Fruit fly (Drosophila melanogaster) whole organism, embryonic: ENCODE results near the gene Pgant35A.

ENCODE experiments used
- CG11504 ChIP-seq: fragments of 200-800 bp; sonication (Bioruptor generic); optimal IDR thresholded peaks from 3 replicates; lab custom pipeline; 2019; ENCODE audit warnings: missing biosample characterization, mild to moderate bottlenecking, missing genetic modification characterization, moderate library complexity
- CG12659 ChIP-seq: fragments of 200-800 bp; sonication (Bioruptor generic); optimal IDR thresholded peaks from 3 replicates; lab custom pipeline; 2017; ENCODE audit warnings: mild to moderate bottlenecking, missing biosample characterization, missing genetic modification reagents, missing genetic modification characterization
- CG14667 ChIP-seq: fragments of 200-800 bp; sonication (Bioruptor generic); IDR thresholded peaks from 2 replicates; pipeline ENCODE4 v1.3.6; 2022; ENCODE audit warnings: missing biosample characterization, missing genetic modification characterization
- CG15073 ChIP-seq: fragments of 200-800 bp; sonication (Bioruptor generic); optimal IDR thresholded peaks from 2 replicates; lab custom pipeline; 2016; ENCODE audit warnings: missing biosample characterization, missing genetic modification characterization
- CG16815 ChIP-seq: fragments of 200-800 bp; sonication (Bioruptor generic); optimal IDR thresholded peaks from 3 replicates; lab custom pipeline; 2017; ENCODE audit warnings: missing biosample characterization, mild to moderate bottlenecking, missing genetic modification characterization
- CG17186 ChIP-seq: fragments of 200-800 bp; sonication (Bioruptor generic); optimal IDR thresholded peaks from 3 replicates; lab custom pipeline; 2017; ENCODE audit warnings: missing biosample characterization, missing genetic modification reagents, missing genetic modification characterization
- CG17912 ChIP-seq: fragments of 200-800 bp; sonication (Bioruptor generic); optimal IDR thresholded peaks from 2 replicates; lab custom pipeline; 2018; ENCODE audit warnings: missing biosample characterization, mild to moderate bottlenecking, missing genetic modification characterization
- CG18262 ChIP-seq: fragments of 200-800 bp; optimal IDR thresholded peaks from 3 replicates; lab custom pipeline; 2019; ENCODE audit warnings: missing biosample characterization, mild to moderate bottlenecking, missing genetic modification characterization, moderate library complexity
- CG18476 ChIP-seq: fragments of 200-800 bp; sonication (Bioruptor generic); optimal IDR thresholded peaks from 2 replicates; lab custom pipeline; 2016; ENCODE audit warnings: missing biosample characterization, mild to moderate bottlenecking, missing genetic modification characterization
- CG2199 ChIP-seq: fragments of 200-800 bp; sonication (Bioruptor generic); IDR thresholded peaks from 3 replicates; pipeline ENCODE4 v1.3.6; 2022; ENCODE audit warnings: missing biosample characterization, missing genetic modification characterization
- CG2875 ChIP-seq: fragments of 200-800 bp; sonication (Bioruptor generic); optimal IDR thresholded peaks from 2 replicates; lab custom pipeline; 2017; ENCODE audit warnings: missing biosample characterization, mild to moderate bottlenecking, missing genetic modification characterization, missing genetic modification reagents
- CG4282 ChIP-seq: fragments of 200-800 bp; sonication (Bioruptor generic); optimal IDR thresholded peaks from 2 replicates; lab custom pipeline; 2016; ENCODE audit warnings: missing biosample characterization, missing genetic modification characterization
- CG4730 ChIP-seq: fragments of 200-800 bp; sonication (Bioruptor generic); IDR thresholded peaks from 2 replicates; pipeline ENCODE4 v1.3.6; 2022; ENCODE audit warnings: missing biosample characterization, missing genetic modification characterization
- CG7271 ChIP-seq: fragments of 200-800 bp; sonication (Bioruptor generic); optimal IDR thresholded peaks from 2 replicates; lab custom pipeline; 2018; ENCODE audit warnings: missing biosample characterization, mild to moderate bottlenecking, missing genetic modification characterization, moderate library complexity
- CG9876 ChIP-seq: fragments of 200-800 bp; sonication (Bioruptor generic); optimal IDR thresholded peaks from 2 replicates; lab custom pipeline; 2016; ENCODE audit warnings: missing biosample characterization, missing genetic modification characterization
- D ChIP-seq, 2 experiments: fragments of 200-800 bp in 1 of 2; fragments of >200 bp in 1 of 2; sonication (Bioruptor generic) in 1 of 2; optimal IDR thresholded peaks; 2 replicates in 1 of 2; 3 replicates in 1 of 2; lab custom pipeline; 2017; ENCODE audit warnings: mild to moderate bottlenecking in 1 of 2, missing biosample characterization in 1 of 2, missing genetic modification characterization in 1 of 2, missing genetic modification reagents in 1 of 2
- Drgx ChIP-seq: fragments of 200-800 bp; sonication (Bioruptor generic); IDR thresholded peaks from 2 replicates; pipeline ENCODE4 v1.3.6; 2022; ENCODE audit warnings: missing biosample characterization, missing genetic modification characterization
- Hmr ChIP-seq: fragments of 200-800 bp; sonication (Bioruptor generic); optimal IDR thresholded peaks from 3 replicates; lab custom pipeline; 2017; ENCODE audit warnings: mild to moderate bottlenecking, missing biosample characterization, missing genetic modification reagents, missing genetic modification characterization
- MBD-R2 ChIP-seq: fragments of 200-800 bp; sonication (Bioruptor generic); IDR thresholded peaks from 2 replicates; pipeline ENCODE4 v1.3.6; 2022; ENCODE audit warnings: missing biosample characterization, missing genetic modification characterization
- MTF-1 ChIP-seq: fragments of 200-800 bp; sonication (Bioruptor generic); optimal IDR thresholded peaks from 2 replicates; lab custom pipeline; 2018; ENCODE audit warnings: missing biosample characterization, mild to moderate bottlenecking, missing genetic modification characterization, borderline replicate concordance
- Max ChIP-seq: fragments of 200-800 bp; sonication (Bioruptor generic); optimal IDR thresholded peaks from 2 replicates; lab custom pipeline; 2016; ENCODE audit warnings: missing biosample characterization, mild to moderate bottlenecking, missing genetic modification characterization
- Med ChIP-seq: fragments of 200-800 bp; sonication (Bioruptor generic); peaks from one replicate; lab custom pipeline; 2016; ENCODE audit warnings: missing biosample characterization, missing genetic modification characterization, mild to moderate bottlenecking, inconsistent platforms, moderate library complexity
- Nf-YA ChIP-seq: fragments of 200-800 bp; sonication (Bioruptor generic); IDR thresholded peaks from 2 replicates; pipeline ENCODE4 v1.3.6; 2022; ENCODE audit warnings: missing biosample characterization, missing genetic modification characterization
- Ptx1 ChIP-seq: fragments of 200-800 bp; sonication (Bioruptor generic); IDR thresholded peaks from 2 replicates; pipeline ENCODE4 v1.3.6; 2022; ENCODE audit warnings: missing biosample characterization, missing genetic modification characterization
- Scr ChIP-seq: fragments of 200-800 bp; sonication (Bioruptor generic); IDR thresholded peaks from 2 replicates; pipeline ENCODE4 v1.3.6; 2022; ENCODE audit warnings: missing biosample characterization, missing genetic modification characterization; ENCODE audit not compliant: partially characterized antibody
- Sox102F ChIP-seq: fragments of 200-800 bp; sonication (Bioruptor generic); optimal IDR thresholded peaks from 2 replicates; lab custom pipeline; 2018; ENCODE audit warnings: missing biosample characterization, mild to moderate bottlenecking, missing genetic modification characterization, moderate library complexity
- Taf1 ChIP-seq: fragments of 200-800 bp; sonication (Bioruptor generic); IDR thresholded peaks from 2 replicates; pipeline ENCODE4 v1.3.6; 2022; ENCODE audit warnings: missing biosample characterization, missing genetic modification characterization
- Tbp ChIP-seq: fragments of >200 bp; optimal IDR thresholded peaks from 2 replicates; lab custom pipeline; 2018; ENCODE audit warnings: missing biosample characterization, missing genetic modification characterization
- disco-r ChIP-seq: fragments of 200-800 bp; sonication (Bioruptor generic); optimal IDR thresholded peaks from 2 replicates; lab custom pipeline; 2016; ENCODE audit warnings: missing biosample characterization, missing genetic modification characterization
- ewg ChIP-seq: fragments of 200-800 bp; sonication (Bioruptor generic); optimal IDR thresholded peaks from 3 replicates; lab custom pipeline; 2017; ENCODE audit warnings: mild to moderate bottlenecking, missing biosample characterization, missing genetic modification reagents, missing genetic modification characterization
- gem ChIP-seq: fragments of 200-800 bp; sonication (Bioruptor generic); optimal IDR thresholded peaks from 2 replicates; lab custom pipeline; 2019; ENCODE audit warnings: missing biosample characterization, mild to moderate bottlenecking, missing genetic modification characterization, moderate library complexity
- gt ChIP-seq: fragments of 200-800 bp; sonication (Bioruptor generic); IDR thresholded peaks from 2 replicates; pipeline ENCODE4 v1.3.6; 2022; ENCODE audit warnings: missing biosample characterization, missing genetic modification characterization
- jumu ChIP-seq: fragments of 200-800 bp; sonication (Bioruptor generic); optimal IDR thresholded peaks from 3 replicates; lab custom pipeline; 2016; ENCODE audit warnings: missing biosample characterization, missing genetic modification characterization
- kah ChIP-seq: fragments of 200-800 bp; sonication (Bioruptor generic); optimal IDR thresholded peaks from 2 replicates; lab custom pipeline; 2018; ENCODE audit warnings: missing biosample characterization, mild to moderate bottlenecking, missing genetic modification characterization
- nau ChIP-seq: fragments of 200-800 bp; sonication (Bioruptor generic); optimal IDR thresholded peaks from 3 replicates; lab custom pipeline; 2017; ENCODE audit warnings: missing biosample characterization, mild to moderate bottlenecking, missing genetic modification characterization, missing genetic modification reagents
- nerfin-1 ChIP-seq: fragments of 200-800 bp; sonication (Bioruptor generic); optimal IDR thresholded peaks from 3 replicates; lab custom pipeline; 2019; ENCODE audit warnings: missing biosample characterization, mild to moderate bottlenecking, missing genetic modification characterization, moderate library complexity
- nmo ChIP-seq: fragments of 200-800 bp; sonication (Bioruptor generic); optimal IDR thresholded peaks from 2 replicates; lab custom pipeline; 2018; ENCODE audit warnings: missing biosample characterization, mild to moderate bottlenecking, missing genetic modification characterization, moderate library complexity
- sens ChIP-seq: fragments of 200-800 bp; sonication (Bioruptor generic); peaks from one replicate; lab custom pipeline; 2016; ENCODE audit warnings: missing biosample characterization, missing genetic modification characterization
- slp2 ChIP-seq: fragments of 200-800 bp; sonication (Bioruptor generic); optimal IDR thresholded peaks from 2 replicates; lab custom pipeline; 2016; ENCODE audit warnings: missing biosample characterization, missing genetic modification characterization
- stc ChIP-seq: fragments of 200-800 bp; sonication (Bioruptor generic); IDR thresholded peaks from 2 replicates; pipeline ENCODE4 v1.3.6; 2022; ENCODE audit warnings: missing biosample characterization, missing genetic modification characterization
- tna ChIP-seq: fragments of 200-800 bp; sonication (Bioruptor generic); IDR thresholded peaks from 2 replicates; pipeline ENCODE4 v1.3.6; 2022; ENCODE audit warnings: missing biosample characterization, missing genetic modification characterization; ENCODE audit not compliant: partially characterized antibody
- ttk ChIP-seq: fragments of 200-800 bp; sonication (Bioruptor generic); IDR thresholded peaks from 2 replicates; pipeline ENCODE4 v2.1.2; 2022; ENCODE audit warnings: missing biosample characterization, missing genetic modification characterization
- unpg ChIP-seq: fragments of 200-800 bp; sonication (Bioruptor generic); optimal IDR thresholded peaks from 3 replicates; lab custom pipeline; 2018; ENCODE audit warnings: missing biosample characterization, mild to moderate bottlenecking, missing genetic modification characterization, moderate library complexity
- vvl ChIP-seq: fragments of 200-800 bp; sonication (Bioruptor generic); IDR thresholded peaks from 2 replicates; pipeline ENCODE4 v1.3.6; 2022; ENCODE audit warnings: missing biosample characterization, missing genetic modification characterization
- zf30C ChIP-seq: fragments of 200-800 bp; sonication (Bioruptor generic); optimal IDR thresholded peaks from 3 replicates; lab custom pipeline; 2018; ENCODE audit warnings: missing biosample characterization, mild to moderate bottlenecking, missing genetic modification characterization
- zfh2 ChIP-seq: fragments of 200-800 bp; sonication (Bioruptor generic); optimal IDR thresholded peaks from 2 replicates; lab custom pipeline; 2016; ENCODE audit warnings: missing biosample characterization, missing genetic modification characterization

The Pgant35A gene

dm6 chr2L:14361736-14362180 lies 2.7 kb downstream of the Pgant35A start, which contains the start of gene spel1 (continued):
- TF ChIP-seq disco-r (GFP tag; lab: Kevin White, UChicago) (no peak), ewg (GFP tag; lab: Kevin White, UChicago) (peak; percentile 34), unpg (GFP tag; lab: Kevin White, UChicago) (peak; percentile 86), Sox102F (peak; percentile 89), CG9876 (no peak), kah (peak; percentile 23), MBD-R2 (GFP tag; lab: Robert Waterston, UW) (peak; percentile 68), gt (GFP tag; lab: Robert Waterston, UW) (no peak), MTF-1 (GFP tag; lab: Kevin White, UChicago) (peak; percentile 23), ttk (peak; percentile 82), CG17912 (GFP tag; lab: Kevin White, UChicago) (no peak)

dm6 chr2L:14366590-14367273 lies 7.7 kb downstream of the Pgant35A start:
- TF ChIP-seq CG17186 (GFP tag; lab: Kevin White, UChicago) (no peak), slp2 (GFP tag; lab: Kevin White, UChicago) (peak; percentile 29), vvl (GFP tag; lab: Robert Waterston, UW) (no peak), CG15073 (peak; percentile 4), CG4282 (GFP tag; lab: Kevin White, UChicago) (no peak), zfh2 (GFP tag; lab: Kevin White, UChicago) (no peak), Med (GFP tag; lab: Kevin White, UChicago) (peak; percentile 58), D (optimal IDR thresholded peaks at IDR 0.05; lab: Kevin White, UChicago) (no peak), D (GFP tag; optimal IDR thresholded peaks at IDR 0.05; lab: Kevin White, UChicago) (no peak), Hmr (no peak), CG2199 (peak; percentile 60; the same call in 2 of the 3 replicates), Drgx (GFP tag; lab: Robert Waterston, UW) (peak; percentile 72)

dm6 chr2L:14367274-14367669 lies 8.2 kb downstream of the Pgant35A start:
- 0 out of 2 replicates have a peak, but pooled peaks have one; percentile 24 for TF ChIP-seq stc (GFP tag; lab: Robert Waterston, UW)
- TF ChIP-seq sens = peak; percentile 52
- peak; percentile 79 for TF ChIP-seq nmo (GFP tag; lab: Kevin White, UChicago)
- TF ChIP-seq Nf-YA (GFP tag; lab: Robert Waterston, UW) = no peak
- peak; percentile 37 for TF ChIP-seq gem (tag; lab: Kevin White, UChicago)
- TF ChIP-seq CG11504 (tag; lab: Kevin White, UChicago) = peak; percentile 50
- TF ChIP-seq Ptx1 (GFP tag; lab: Robert Waterston, UW) = peak; percentile 34; the same call in 1 of the 2 replicates
- peak; percentile 42 for TF ChIP-seq nerfin-1 (tag; lab: Kevin White, UChicago)
- peak; percentile 31 for TF ChIP-seq Max (GFP tag; lab: Kevin White, UChicago)
- TF ChIP-seq Scr = no peak
- peak; percentile 12 for TF ChIP-seq CG16815 (GFP tag; lab: Kevin White, UChicago)
- 0 out of 2 replicates have a peak, but pooled peaks have one; percentile 7 for TF ChIP-seq CG4730 (GFP tag; lab: Robert Waterston, UW)
- no peak for TF ChIP-seq Tbp (GFP tag; lab: Kevin White, UChicago)
- no peak for TF ChIP-seq Taf1
- TF ChIP-seq CG18476 (GFP tag; lab: Kevin White, UChicago) = peak; percentile 0
- TF ChIP-seq CG12659 = peak; percentile 13
- no peak for TF ChIP-seq zf30C (GFP tag; lab: Kevin White, UChicago)
- TF ChIP-seq CG7271 = peak; percentile 36
- TF ChIP-seq vvl (GFP tag; lab: Robert Waterston, UW) = peak; percentile 39; the same call in 1 of the 2 replicates
- TF ChIP-seq ttk = no peak
- TF ChIP-seq CG2875 (GFP tag; lab: Kevin White, UChicago) = peak; percentile 17
- TF ChIP-seq CG18262 (tag; lab: Kevin White, UChicago) = peak; percentile 85
- no peak for TF ChIP-seq jumu
- TF ChIP-seq CG14667 (GFP tag; lab: Robert Waterston, UW) = 0 out of 2 replicates have a peak, but pooled peaks have one; percentile 20
- peak; percentile 44 for TF ChIP-seq nau (GFP tag; lab: Kevin White, UChicago)
- TF ChIP-seq tna (GFP tag; lab: Robert Waterston, UW) = no peak
